Fruit fly (Drosophila melanogaster) whole organism, embryonic: ENCODE measurements around the gene CG9733.

Source experiments
- Abd-B ChIP-seq: fragments of 200-800 bp; sonication (Bioruptor generic); optimal IDR thresholded peaks from 2 replicates; lab custom pipeline; 2018; ENCODE audit warnings: missing biosample characterization, mild to moderate bottlenecking, missing genetic modification characterization, moderate library complexity
- Bgb ChIP-seq: fragments of 200-800 bp; sonication (Bioruptor generic); IDR thresholded peaks from 2 replicates; pipeline ENCODE4 v1.3.6; 2022; ENCODE audit warnings: missing biosample characterization, missing genetic modification characterization; ENCODE audit not compliant: partially characterized antibody
- CG10654 ChIP-seq: fragments of 200-800 bp; sonication (Bioruptor generic); optimal IDR thresholded peaks from 2 replicates; lab custom pipeline; 2016; ENCODE audit warnings: missing biosample characterization, missing genetic modification characterization
- CG11695 ChIP-seq: fragments of 200-800 bp; sonication (Bioruptor generic); IDR thresholded peaks from 3 replicates; pipeline ENCODE4 v1.3.6; 2022; ENCODE audit warnings: missing biosample characterization, missing genetic modification characterization
- CG12071 ChIP-seq: fragments of 200-800 bp; sonication (Bioruptor generic); optimal IDR thresholded peaks from 3 replicates; lab custom pipeline; 2018; ENCODE audit warnings: missing biosample characterization, mild to moderate bottlenecking, missing genetic modification characterization
- CG12659 ChIP-seq: fragments of 200-800 bp; sonication (Bioruptor generic); optimal IDR thresholded peaks from 3 replicates; lab custom pipeline; 2017; ENCODE audit warnings: mild to moderate bottlenecking, missing biosample characterization, missing genetic modification reagents, missing genetic modification characterization
- CG16813 ChIP-seq: fragments of 200-800 bp; sonication (Bioruptor generic); IDR thresholded peaks from 3 replicates; pipeline ENCODE4 v1.3.6; 2022; ENCODE audit warnings: missing biosample characterization, missing genetic modification characterization; ENCODE audit not compliant: partially characterized antibody
- CG17186 ChIP-seq: fragments of 200-800 bp; sonication (Bioruptor generic); optimal IDR thresholded peaks from 3 replicates; lab custom pipeline; 2017; ENCODE audit warnings: missing biosample characterization, missing genetic modification reagents, missing genetic modification characterization
- CG17328 ChIP-seq: fragments of 200-800 bp; sonication (Bioruptor generic); IDR thresholded peaks from 2 replicates; pipeline ENCODE4 v1.3.6; 2022; ENCODE audit warnings: missing biosample characterization, missing genetic modification characterization
- CG17802 ChIP-seq: fragments of 200-800 bp; sonication (Bioruptor generic); optimal IDR thresholded peaks from 2 replicates; lab custom pipeline; 2018; ENCODE audit warnings: missing biosample characterization, mild to moderate bottlenecking, missing genetic modification characterization, moderate library complexity
- CG17829 ChIP-seq: fragments of 200-800 bp; optimal IDR thresholded peaks from 2 replicates; lab custom pipeline; 2019; ENCODE audit warnings: missing biosample characterization, mild to moderate bottlenecking, missing genetic modification characterization, moderate library complexity
- CG17912 ChIP-seq: fragments of 200-800 bp; sonication (Bioruptor generic); optimal IDR thresholded peaks from 2 replicates; lab custom pipeline; 2018; ENCODE audit warnings: missing biosample characterization, mild to moderate bottlenecking, missing genetic modification characterization
- CG2875 ChIP-seq: fragments of 200-800 bp; sonication (Bioruptor generic); optimal IDR thresholded peaks from 2 replicates; lab custom pipeline; 2017; ENCODE audit warnings: missing biosample characterization, mild to moderate bottlenecking, missing genetic modification characterization, missing genetic modification reagents
- CG6272 ChIP-seq: fragments of 200-800 bp; sonication (Bioruptor generic); IDR thresholded peaks from 2 replicates; pipeline ENCODE4 v1.3.6; 2022; ENCODE audit warnings: missing biosample characterization, missing genetic modification characterization
- CG6689 ChIP-seq: fragments of 200-800 bp; sonication (Bioruptor generic); IDR thresholded peaks from 2 replicates; pipeline ENCODE4 v1.3.6; 2022; ENCODE audit warnings: missing biosample characterization, missing genetic modification characterization
- CG6854 ChIP-seq: fragments of 200-800 bp; sonication (Bioruptor generic); optimal IDR thresholded peaks from 3 replicates; lab custom pipeline; 2017; ENCODE audit warnings: missing biosample characterization, mild to moderate bottlenecking, missing genetic modification characterization
- CG7963 ChIP-seq: fragments of 200-800 bp; sonication (Bioruptor generic); IDR thresholded peaks from 3 replicates; pipeline ENCODE4 v1.3.6; 2022; ENCODE audit warnings: missing biosample characterization, missing genetic modification characterization; ENCODE audit not compliant: partially characterized antibody
- CoRest ChIP-seq: fragments of 200-800 bp; sonication (Bioruptor generic); optimal IDR thresholded peaks from 3 replicates; lab custom pipeline; 2018; ENCODE audit warnings: missing biosample characterization, mild to moderate bottlenecking, missing genetic modification characterization, moderate library complexity
- Dbx ChIP-seq: fragments of 200-800 bp; sonication (Bioruptor generic); IDR thresholded peaks from 3 replicates; pipeline ENCODE4 v1.3.6; 2022; ENCODE audit warnings: missing biosample characterization, missing genetic modification characterization
- Dfd ChIP-seq, 2 experiments: fragments of >200 bp; optimal IDR thresholded peaks; 2 replicates each; lab custom pipeline; 2017; ENCODE audit warnings: missing biosample characterization in 2 of 2, missing genetic modification characterization in 2 of 2
- Doc3 ChIP-seq: fragments of 200-800 bp; sonication (Bioruptor generic); IDR thresholded peaks from 3 replicates; pipeline ENCODE4 v1.3.6; 2022; ENCODE audit warnings: missing biosample characterization, missing genetic modification characterization; ENCODE audit not compliant: partially characterized antibody
- Dref ChIP-seq: fragments of 200-800 bp; sonication (Bioruptor generic); IDR thresholded peaks from 2 replicates; pipeline ENCODE4 v1.3.6; 2022; ENCODE audit warnings: missing biosample characterization, missing genetic modification characterization
- Drgx ChIP-seq: fragments of 200-800 bp; sonication (Bioruptor generic); IDR thresholded peaks from 2 replicates; pipeline ENCODE4 v1.3.6; 2022; ENCODE audit warnings: missing biosample characterization, missing genetic modification characterization
- Gug ChIP-seq: fragments of 200-800 bp; sonication (Bioruptor generic); IDR thresholded peaks from 4 replicates; pipeline ENCODE4 v1.3.6; 2022; ENCODE audit warnings: missing biosample characterization, missing genetic modification characterization
- Hand ChIP-seq: fragments of 200-800 bp; sonication (Bioruptor generic); optimal IDR thresholded peaks from 2 replicates; lab custom pipeline; 2017; ENCODE audit warnings: mild to moderate bottlenecking, missing biosample characterization, missing genetic modification reagents, missing genetic modification characterization
- Hr78 ChIP-seq, 2 experiments: fragments of 200-800 bp in 1 of 2; fragments of >200 bp in 1 of 2; sonication (Bioruptor generic) in 1 of 2; optimal IDR thresholded peaks; 2 replicates each; lab custom pipeline; 2017 to 2019; ENCODE audit warnings: missing biosample characterization in 2 of 2, missing genetic modification characterization in 2 of 2, mild to moderate bottlenecking in 1 of 2, moderate library complexity in 1 of 2
- Lim3 ChIP-seq: fragments of 200-800 bp; sonication (Bioruptor generic); IDR thresholded peaks from 2 replicates; pipeline ENCODE4 v1.3.6; 2022; ENCODE audit warnings: missing biosample characterization, missing genetic modification characterization
- Mad ChIP-seq: fragments of 200-800 bp; sonication (Bioruptor generic); optimal IDR thresholded peaks from 2 replicates; lab custom pipeline; 2016; ENCODE audit warnings: missing biosample characterization, missing genetic modification characterization
- NC2β ChIP-seq: fragments of 200-800 bp; sonication (Bioruptor generic); optimal IDR thresholded peaks from 2 replicates; lab custom pipeline; 2016; ENCODE audit warnings: missing biosample characterization, missing genetic modification characterization
- NK7.1 ChIP-seq: fragments of 200-800 bp; sonication (Bioruptor generic); optimal IDR thresholded peaks from 3 replicates; lab custom pipeline; 2016; ENCODE audit warnings: missing biosample characterization, missing genetic modification characterization
- Sry-δ ChIP-seq: fragments of 200-800 bp; sonication (Bioruptor generic); optimal IDR thresholded peaks from 2 replicates; lab custom pipeline; 2016; ENCODE audit warnings: missing biosample characterization, missing genetic modification characterization
- TFAM ChIP-seq: fragments of 200-800 bp; sonication (Bioruptor generic); optimal IDR thresholded peaks from 2 replicates; lab custom pipeline; 2017; ENCODE audit warnings: missing biosample characterization, missing genetic modification characterization, inconsistent platforms
- ac ChIP-seq: fragments of 200-800 bp; sonication (Bioruptor generic); optimal IDR thresholded peaks from 3 replicates; lab custom pipeline; 2017; ENCODE audit warnings: missing biosample characterization, mild to moderate bottlenecking, missing genetic modification characterization
- ap ChIP-seq: fragments of 200-800 bp; sonication (Bioruptor generic); IDR thresholded peaks from 2 replicates; pipeline ENCODE4 v1.3.6; 2022; ENCODE audit warnings: missing biosample characterization, missing genetic modification characterization
- chif ChIP-seq, 2 experiments: fragments of 200-800 bp; sonication (Bioruptor generic); optimal IDR thresholded peaks; 3 replicates each; lab custom pipeline; 2016; ENCODE audit warnings: missing biosample characterization in 2 of 2, missing genetic modification characterization in 2 of 2
- croc ChIP-seq: fragments of 200-800 bp; sonication (Bioruptor generic); conservative IDR thresholded peaks from 3 replicates; pipeline ENCODE4 v1.3.6; 2022; ENCODE audit warnings: missing biosample characterization, missing genetic modification characterization
- ftz-f1 ChIP-seq: fragments of 200-800 bp; sonication (Bioruptor generic); optimal IDR thresholded peaks from 2 replicates; lab custom pipeline; 2016; ENCODE audit warnings: missing biosample characterization, missing genetic modification characterization
- gfzf ChIP-seq: fragments of 200-800 bp; sonication (Bioruptor generic); optimal IDR thresholded peaks from 2 replicates; lab custom pipeline; 2016; ENCODE audit warnings: missing biosample characterization, mild to moderate bottlenecking, missing genetic modification characterization, moderate library complexity
- org-1 ChIP-seq: fragments of 200-800 bp; sonication (Bioruptor generic); optimal IDR thresholded peaks from 2 replicates; lab custom pipeline; 2017; ENCODE audit warnings: missing biosample characterization, missing genetic modification characterization
- p53 ChIP-seq: fragments of 200-800 bp; sonication (Bioruptor generic); optimal IDR thresholded peaks from 2 replicates; lab custom pipeline; 2016; ENCODE audit warnings: missing biosample characterization, missing genetic modification characterization
- pum ChIP-seq: fragments of 200-800 bp; sonication (Bioruptor generic); optimal IDR thresholded peaks from 2 replicates; lab custom pipeline; 2016; ENCODE audit warnings: missing biosample characterization, missing genetic modification characterization
- scrt ChIP-seq: fragments of 200-800 bp; sonication (Bioruptor generic); optimal IDR thresholded peaks from 2 replicates; lab custom pipeline; 2018; ENCODE audit warnings: missing biosample characterization, mild to moderate bottlenecking, missing genetic modification characterization, moderate library complexity
- sd ChIP-seq: fragments of 200-800 bp; sonication (Bioruptor generic); optimal IDR thresholded peaks from 3 replicates; lab custom pipeline; 2018; ENCODE audit warnings: missing biosample characterization, mild to moderate bottlenecking, missing genetic modification characterization, moderate library complexity
- seq ChIP-seq: fragments of 200-800 bp; sonication (Bioruptor generic); IDR thresholded peaks from 2 replicates; pipeline ENCODE4 v1.3.6; 2022; ENCODE audit warnings: missing biosample characterization, missing genetic modification characterization
- stc ChIP-seq: fragments of 200-800 bp; sonication (Bioruptor generic); IDR thresholded peaks from 2 replicates; pipeline ENCODE4 v1.3.6; 2022; ENCODE audit warnings: missing biosample characterization, missing genetic modification characterization
- tna ChIP-seq: fragments of 200-800 bp; sonication (Bioruptor generic); IDR thresholded peaks from 2 replicates; pipeline ENCODE4 v1.3.6; 2022; ENCODE audit warnings: missing biosample characterization, missing genetic modification characterization; ENCODE audit not compliant: partially characterized antibody
- vfl ChIP-seq: fragments of 200-800 bp; sonication (Bioruptor generic); optimal IDR thresholded peaks from 2 replicates; lab custom pipeline; 2016; ENCODE audit warnings: missing biosample characterization, missing genetic modification characterization
- zf30C ChIP-seq: fragments of 200-800 bp; sonication (Bioruptor generic); optimal IDR thresholded peaks from 3 replicates; lab custom pipeline; 2018; ENCODE audit warnings: missing biosample characterization, mild to moderate bottlenecking, missing genetic modification characterization
- zfh1 ChIP-seq: fragments of 200-800 bp; sonication (Bioruptor generic); IDR thresholded peaks from 3 replicates; pipeline ENCODE4 v1.3.6; 2022; ENCODE audit warnings: missing biosample characterization, missing genetic modification characterization

CG9733 gene

DNA sequence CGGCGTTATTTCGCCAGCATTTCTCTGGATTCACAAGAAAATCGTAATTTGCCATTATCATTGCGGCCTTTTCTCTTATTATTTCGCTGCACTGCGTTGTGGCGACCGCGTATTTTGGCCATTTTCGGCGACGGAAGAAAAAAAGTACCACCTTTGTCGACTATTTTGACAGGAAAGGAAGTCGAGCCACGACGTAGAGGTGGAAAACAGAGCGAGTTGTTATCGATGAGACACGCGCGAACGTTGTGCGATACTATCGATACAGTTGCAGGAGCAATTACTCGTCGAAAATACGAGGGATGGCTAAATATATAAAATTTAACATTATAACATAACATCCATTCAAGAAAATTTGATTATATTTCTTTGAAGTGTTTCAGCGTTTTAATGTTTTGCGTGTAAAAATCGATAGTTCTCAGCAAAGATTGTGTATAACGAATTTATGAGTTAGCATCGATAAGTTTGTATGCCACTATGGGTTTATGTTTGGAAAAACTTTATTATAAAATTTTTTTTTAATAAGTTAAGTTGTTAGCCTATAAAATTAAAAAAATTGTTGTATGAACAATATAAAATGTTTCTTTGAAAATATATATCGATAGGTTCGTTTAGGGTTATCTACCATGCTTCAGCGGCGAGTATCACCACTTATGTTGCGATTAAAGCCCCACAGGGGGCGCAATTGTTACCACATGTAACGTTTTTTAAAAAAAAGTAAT is 37.6 kb downstream of the CG9733 start, which contains the start of gene RpS7 (continued):
- TF ChIP-seq CG17328 (GFP tag; lab: Robert Waterston, UW) = peak; percentile 83
- TF ChIP-seq vfl (GFP tag; lab: Kevin White, UChicago) = no peak
- peak; percentile 93 for TF ChIP-seq Sry-δ (GFP tag; lab: Kevin White, UChicago)
- TF ChIP-seq stc (GFP tag; lab: Robert Waterston, UW) = peak; percentile 76
- TF ChIP-seq tna (GFP tag; lab: Robert Waterston, UW) = peak; percentile 93
- peak; percentile 98 for TF ChIP-seq Doc3 (GFP tag; lab: Robert Waterston, UW)
- peak; percentile 78 for TF ChIP-seq CG17829
- peak; percentile 62; the same call in 2 of the 3 replicates for TF ChIP-seq croc
- TF ChIP-seq NK7.1 (GFP tag; lab: Kevin White, UChicago) = peak; percentile 46
- TF ChIP-seq NC2β (GFP tag; lab: Kevin White, UChicago) = peak; percentile 93
- peak; percentile 67 for TF ChIP-seq CG17186 (GFP tag; lab: Kevin White, UChicago)
- no peak for TF ChIP-seq zf30C (GFP tag; lab: Kevin White, UChicago)
- TF ChIP-seq scrt (GFP tag; lab: Kevin White, UChicago) = peak; percentile 75
- TF ChIP-seq p53 (GFP tag; lab: Kevin White, UChicago) = no peak
- TF ChIP-seq CG6689 (GFP tag; lab: Robert Waterston, UW) = peak; percentile 69
- no peak for TF ChIP-seq sd (tag; lab: Kevin White, UChicago)
- peak; percentile 65 for TF ChIP-seq org-1 (GFP tag; lab: Kevin White, UChicago)
- peak; percentile 60 for TF ChIP-seq CG17802 (tag; lab: Kevin White, UChicago)
- TF ChIP-seq CG16813 (GFP tag; lab: Robert Waterston, UW) = peak; percentile 98
- peak; percentile 85 for TF ChIP-seq CG12071 (GFP tag; lab: Kevin White, UChicago)
- peak; percentile 76 for TF ChIP-seq ap
- TF ChIP-seq ftz-f1 (GFP tag; lab: Kevin White, UChicago) = no peak
- peak; percentile 20 for TF ChIP-seq TFAM
- peak; percentile 82 for TF ChIP-seq Dref (GFP tag; lab: Robert Waterston, UW)
- peak; percentile 76 for TF ChIP-seq CG6854 (GFP tag; lab: Kevin White, UChicago)
- TF ChIP-seq CG10654 (GFP tag; lab: Kevin White, UChicago) = peak; percentile 55
- peak; percentile 53 for TF ChIP-seq Drgx (GFP tag; lab: Robert Waterston, UW)
- TF ChIP-seq Bgb (GFP tag; lab: Robert Waterston, UW) = peak; percentile 96
- TF ChIP-seq Dfd (GFP tag; optimal IDR thresholded peaks at IDR 0.05; lab: Kevin White, UChicago) = no peak
- peak; percentile 88 for TF ChIP-seq zfh1 (GFP tag; lab: Robert Waterston, UW)
- peak; percentile 53 for TF ChIP-seq gfzf (GFP tag; lab: Kevin White, UChicago)
- TF ChIP-seq CG7963 = peak; percentile 88
- peak; percentile 50 for TF ChIP-seq seq (GFP tag; lab: Robert Waterston, UW)
- peak; percentile 69 for TF ChIP-seq Hand (GFP tag; lab: Kevin White, UChicago)
- peak; percentile 18 to 39 for TF ChIP-seq chif (GFP tag; optimal IDR thresholded peaks at IDR 0.05; lab: Kevin White, UChicago)
- TF ChIP-seq Gug (GFP tag; lab: Robert Waterston, UW) = peak; percentile 72; the same call in 3 of the 4 replicates
- peak; percentile 50 for TF ChIP-seq Mad (GFP tag; lab: Kevin White, UChicago)
- TF ChIP-seq pum (GFP tag; lab: Kevin White, UChicago) = no peak
- peak; percentile 79 for TF ChIP-seq CG11695
- peak; percentile 70 for TF ChIP-seq CG12659 (GFP tag; lab: Kevin White, UChicago)
- peak; percentile 48 for TF ChIP-seq ac (GFP tag; lab: Kevin White, UChicago)
- TF ChIP-seq Lim3 = no peak
- peak; percentile 84 for TF ChIP-seq CG17912 (GFP tag; lab: Kevin White, UChicago)
- TF ChIP-seq Abd-B = no peak
- peak; percentile 63 for TF ChIP-seq CoRest (tag; lab: Kevin White, UChicago)
- TF ChIP-seq CG6272 = peak; percentile 76
- peak; percentile 67 for TF ChIP-seq CG2875
- peak in 1 of 2 experiments; percentile 12 for TF ChIP-seq Hr78 (GFP tag; optimal IDR thresholded peaks at IDR 0.05; lab: Kevin White, UChicago)
- peak; percentile 82 for TF ChIP-seq Dbx (GFP tag; lab: Robert Waterston, UW)
